Fruit fly (Drosophila melanogaster) whole organism, embryonic: ENCODE results near the gene Hip1.
A peak's percentile ranks its signal among the peaks of the same experiment; 100 is the strongest.

ENCODE experiments used
- Abd-B ChIP-seq: fragments of 200-800 bp; sonication (Bioruptor generic); optimal IDR thresholded peaks from 2 replicates; lab custom pipeline; 2018; ENCODE audit warnings: missing biosample characterization, mild to moderate bottlenecking, missing genetic modification characterization, moderate library complexity
- Antp ChIP-seq: fragments of 200-800 bp; sonication (Bioruptor generic); optimal IDR thresholded peaks from 3 replicates; lab custom pipeline; 2016; ENCODE audit warnings: missing biosample characterization, missing genetic modification characterization
- B-H1 ChIP-seq: fragments of 200-800 bp; sonication (Bioruptor generic); IDR thresholded peaks from 3 replicates; pipeline ENCODE4 v1.3.6; 2022; ENCODE audit warnings: missing biosample characterization, missing genetic modification characterization
- Bdp1 ChIP-seq: fragments of 200-800 bp; sonication (Bioruptor generic); optimal IDR thresholded peaks from 3 replicates; lab custom pipeline; 2016; ENCODE audit warnings: missing biosample characterization, missing genetic modification characterization
- CG10267 ChIP-seq: fragments of 200-800 bp; sonication (Bioruptor generic); optimal IDR thresholded peaks from 2 replicates; lab custom pipeline; 2018; ENCODE audit warnings: missing biosample characterization, mild to moderate bottlenecking, missing genetic modification characterization, moderate library complexity
- CG10274 ChIP-seq: fragments of 200-800 bp; sonication (Bioruptor generic); optimal IDR thresholded peaks from 3 replicates; lab custom pipeline; 2017; ENCODE audit warnings: missing biosample characterization, mild to moderate bottlenecking, missing genetic modification characterization
- CG10959 ChIP-seq: fragments of 200-800 bp; sonication (Bioruptor generic); IDR thresholded peaks from 2 replicates; pipeline ENCODE4 v1.3.6; 2022; ENCODE audit warnings: missing biosample characterization, missing genetic modification characterization
- CG12071 ChIP-seq: fragments of 200-800 bp; sonication (Bioruptor generic); optimal IDR thresholded peaks from 3 replicates; lab custom pipeline; 2018; ENCODE audit warnings: missing biosample characterization, mild to moderate bottlenecking, missing genetic modification characterization
- CG12659 ChIP-seq: fragments of 200-800 bp; sonication (Bioruptor generic); optimal IDR thresholded peaks from 3 replicates; lab custom pipeline; 2017; ENCODE audit warnings: mild to moderate bottlenecking, missing biosample characterization, missing genetic modification reagents, missing genetic modification characterization
- CG14860 ChIP-seq: fragments of 200-800 bp; sonication (Bioruptor generic); IDR thresholded peaks from 3 replicates; pipeline ENCODE4 v1.3.6; 2022; ENCODE audit warnings: missing biosample characterization, missing genetic modification characterization; ENCODE audit not compliant: partially characterized antibody
- CG1529 ChIP-seq: fragments of 200-800 bp; sonication (Bioruptor generic); optimal IDR thresholded peaks from 3 replicates; lab custom pipeline; 2018; ENCODE audit warnings: missing biosample characterization, missing genetic modification characterization
- CG17359 ChIP-seq: fragments of 200-800 bp; sonication (Bioruptor generic); optimal IDR thresholded peaks from 3 replicates; lab custom pipeline; 2018; ENCODE audit warnings: missing biosample characterization, mild to moderate bottlenecking, missing genetic modification characterization, moderate library complexity
- CG17568 ChIP-seq: fragments of 200-800 bp; sonication (Bioruptor generic); optimal IDR thresholded peaks from 2 replicates; lab custom pipeline; 2018; ENCODE audit warnings: missing biosample characterization, mild to moderate bottlenecking, missing genetic modification characterization, moderate library complexity
- CG17612 ChIP-seq: fragments of 200-800 bp; sonication (Bioruptor generic); IDR thresholded peaks from 2 replicates; pipeline ENCODE4 v1.3.6; 2022; ENCODE audit warnings: missing biosample characterization, missing genetic modification characterization
- CG18476 ChIP-seq: fragments of 200-800 bp; sonication (Bioruptor generic); optimal IDR thresholded peaks from 2 replicates; lab custom pipeline; 2016; ENCODE audit warnings: missing biosample characterization, mild to moderate bottlenecking, missing genetic modification characterization
- CG18599 ChIP-seq: fragments of 200-800 bp; sonication (Bioruptor generic); optimal IDR thresholded peaks from 3 replicates; lab custom pipeline; 2017; ENCODE audit warnings: missing biosample characterization, missing genetic modification characterization, mild to moderate bottlenecking, moderate library complexity, missing genetic modification reagents
- CG2129 ChIP-seq: fragments of 200-800 bp; sonication (Bioruptor generic); IDR thresholded peaks from 2 replicates; pipeline ENCODE4 v1.3.6; 2022; ENCODE audit warnings: missing biosample characterization, missing genetic modification characterization; ENCODE audit not compliant: partially characterized antibody
- CG31224 ChIP-seq: fragments of 200-800 bp; sonication (Bioruptor generic); IDR thresholded peaks from 2 replicates; pipeline ENCODE4 v1.3.6; 2022; ENCODE audit warnings: missing biosample characterization, missing genetic modification characterization
- CG32767 ChIP-seq: fragments of 200-800 bp; sonication (Bioruptor generic); IDR thresholded peaks from 2 replicates; pipeline ENCODE4 v1.3.6; 2022; ENCODE audit warnings: missing biosample characterization, missing genetic modification characterization
- CG4360 ChIP-seq: fragments of 200-800 bp; sonication (Bioruptor generic); IDR thresholded peaks from 2 replicates; pipeline ENCODE4 v1.3.6; 2022; ENCODE audit warnings: missing biosample characterization, missing genetic modification characterization
- CG6689 ChIP-seq: fragments of 200-800 bp; sonication (Bioruptor generic); IDR thresholded peaks from 2 replicates; pipeline ENCODE4 v1.3.6; 2022; ENCODE audit warnings: missing biosample characterization, missing genetic modification characterization
- CG6791 ChIP-seq: fragments of 200-800 bp; sonication (Bioruptor generic); IDR thresholded peaks from 3 replicates; pipeline ENCODE4 v1.3.6; 2022; ENCODE audit warnings: missing biosample characterization, missing genetic modification characterization; ENCODE audit not compliant: partially characterized antibody
- CG7963 ChIP-seq: fragments of 200-800 bp; sonication (Bioruptor generic); IDR thresholded peaks from 3 replicates; pipeline ENCODE4 v1.3.6; 2022; ENCODE audit warnings: missing biosample characterization, missing genetic modification characterization; ENCODE audit not compliant: partially characterized antibody
- CG8089 ChIP-seq: fragments of 200-800 bp; sonication (Bioruptor generic); optimal IDR thresholded peaks from 3 replicates; lab custom pipeline; 2016; ENCODE audit warnings: missing biosample characterization, missing genetic modification characterization
- CG9727 ChIP-seq: fragments of 200-800 bp; sonication (Bioruptor generic); optimal IDR thresholded peaks from 3 replicates; lab custom pipeline; 2017; ENCODE audit warnings: missing biosample characterization, mild to moderate bottlenecking, missing genetic modification characterization
- CG9797 ChIP-seq: fragments of 200-800 bp; sonication (Bioruptor generic); optimal IDR thresholded peaks from 3 replicates; lab custom pipeline; 2018; ENCODE audit warnings: missing biosample characterization, mild to moderate bottlenecking, missing genetic modification characterization
- D ChIP-seq, 2 experiments: fragments of 200-800 bp in 1 of 2; fragments of >200 bp in 1 of 2; sonication (Bioruptor generic) in 1 of 2; optimal IDR thresholded peaks; 2 replicates in 1 of 2; 3 replicates in 1 of 2; lab custom pipeline; 2017; ENCODE audit warnings: mild to moderate bottlenecking in 1 of 2, missing biosample characterization in 1 of 2, missing genetic modification characterization in 1 of 2, missing genetic modification reagents in 1 of 2
- HmgZ ChIP-seq: fragments of 200-800 bp; sonication (Bioruptor generic); optimal IDR thresholded peaks from 2 replicates; lab custom pipeline; 2018; ENCODE audit warnings: missing biosample characterization, mild to moderate bottlenecking, missing genetic modification characterization
- Hr51 ChIP-seq, 2 experiments: fragments of 200-800 bp; sonication (Bioruptor generic); optimal IDR thresholded peaks; 2 replicates in 1 of 2; 3 replicates in 1 of 2; lab custom pipeline; 2016 to 2018; ENCODE audit warnings: missing biosample characterization in 2 of 2, missing genetic modification characterization in 2 of 2, mild to moderate bottlenecking in 1 of 2, moderate library complexity in 1 of 2
- MBD-R2 ChIP-seq: fragments of 200-800 bp; sonication (Bioruptor generic); IDR thresholded peaks from 2 replicates; pipeline ENCODE4 v1.3.6; 2022; ENCODE audit warnings: missing biosample characterization, missing genetic modification characterization
- Myb ChIP-seq: fragments of 200-800 bp; sonication (Bioruptor generic); optimal IDR thresholded peaks from 2 replicates; lab custom pipeline; 2016; ENCODE audit warnings: missing biosample characterization, missing genetic modification characterization
- NC2α ChIP-seq: fragments of 200-800 bp; sonication (Bioruptor generic); optimal IDR thresholded peaks from 2 replicates; lab custom pipeline; 2016; ENCODE audit warnings: missing biosample characterization, missing genetic modification characterization
- Opbp ChIP-seq: fragments of 200-800 bp; sonication (Bioruptor generic); IDR thresholded peaks from 3 replicates; pipeline ENCODE4 v1.3.6; 2022; ENCODE audit warnings: missing biosample characterization, missing genetic modification characterization; ENCODE audit not compliant: partially characterized antibody
- amos ChIP-seq: fragments of 200-800 bp; sonication (Bioruptor generic); IDR thresholded peaks from 2 replicates; pipeline ENCODE4 v1.3.6; 2022; ENCODE audit warnings: missing biosample characterization, missing genetic modification characterization; ENCODE audit not compliant: partially characterized antibody
- ato ChIP-seq: fragments of 200-800 bp; sonication (Bioruptor generic); IDR thresholded peaks from 2 replicates; pipeline ENCODE4 v1.3.6; 2022; ENCODE audit warnings: missing biosample characterization, missing genetic modification characterization; ENCODE audit not compliant: partially characterized antibody
- bbx ChIP-seq: fragments of 200-800 bp; sonication (Bioruptor generic); IDR thresholded peaks from 2 replicates; pipeline ENCODE4 v1.3.6; 2022; ENCODE audit warnings: missing biosample characterization, missing genetic modification characterization; ENCODE audit not compliant: partially characterized antibody
- btn ChIP-seq: fragments of 200-800 bp; sonication (Bioruptor generic); optimal IDR thresholded peaks from 2 replicates; lab custom pipeline; 2016; ENCODE audit warnings: missing biosample characterization, missing genetic modification characterization
- cg ChIP-seq: fragments of 200-800 bp; sonication (Bioruptor generic); optimal IDR thresholded peaks from 3 replicates; lab custom pipeline; 2019; ENCODE audit warnings: missing biosample characterization, mild to moderate bottlenecking, missing genetic modification characterization, moderate library complexity
- crc ChIP-seq: fragments of 200-800 bp; sonication (Bioruptor generic); optimal IDR thresholded peaks from 2 replicates; lab custom pipeline; 2016; ENCODE audit warnings: missing biosample characterization, missing genetic modification characterization
- da ChIP-seq: fragments of 200-800 bp; sonication (Bioruptor generic); optimal IDR thresholded peaks from 2 replicates; lab custom pipeline; 2016; ENCODE audit warnings: missing biosample characterization, missing genetic modification characterization
- grau ChIP-seq: fragments of 200-800 bp; optimal IDR thresholded peaks from 3 replicates; lab custom pipeline; 2019; ENCODE audit warnings: missing biosample characterization, mild to moderate bottlenecking, missing genetic modification characterization, moderate library complexity
- ham ChIP-seq: fragments of 200-800 bp; sonication (Bioruptor generic); IDR thresholded peaks from 2 replicates; pipeline ENCODE4 v1.3.6; 2022; ENCODE audit warnings: missing biosample characterization, missing genetic modification characterization
- inv ChIP-seq: fragments of 200-800 bp; sonication (Bioruptor generic); IDR thresholded peaks from 2 replicates; pipeline ENCODE4 v1.3.6; 2022; ENCODE audit warnings: missing biosample characterization, missing genetic modification characterization; ENCODE audit not compliant: partially characterized antibody
- lbe ChIP-seq: fragments of 200-800 bp; sonication (Bioruptor generic); optimal IDR thresholded peaks from 2 replicates; lab custom pipeline; 2016; ENCODE audit warnings: missing biosample characterization, mild to moderate bottlenecking, missing genetic modification characterization
- p53 ChIP-seq: fragments of 200-800 bp; sonication (Bioruptor generic); optimal IDR thresholded peaks from 2 replicates; lab custom pipeline; 2016; ENCODE audit warnings: missing biosample characterization, missing genetic modification characterization
- pzg ChIP-seq: fragments of 200-800 bp; sonication (Bioruptor generic); optimal IDR thresholded peaks from 3 replicates; lab custom pipeline; 2018; ENCODE audit warnings: missing biosample characterization, mild to moderate bottlenecking, missing genetic modification characterization, moderate library complexity
- sna ChIP-seq: fragments of 200-800 bp; sonication (Bioruptor generic); IDR thresholded peaks from 2 replicates; pipeline ENCODE4 v1.3.6; 2022; ENCODE audit warnings: missing biosample characterization, missing genetic modification characterization; ENCODE audit not compliant: partially characterized antibody
- ssp ChIP-seq: fragments of 200-800 bp; sonication (Bioruptor generic); IDR thresholded peaks from 2 replicates; pipeline ENCODE4 v1.3.6; 2022; ENCODE audit warnings: missing biosample characterization, missing genetic modification characterization
- vnd ChIP-seq: fragments of 200-800 bp; sonication (Bioruptor generic); IDR thresholded peaks from 3 replicates; pipeline ENCODE4 v1.3.6; 2022; ENCODE audit warnings: missing biosample characterization, missing genetic modification characterization; ENCODE audit not compliant: partially characterized antibody

Hip1 gene

dm6 chr3L:12814806-12815205, 41.4 kb upstream of the Hip1 start (continued):
- TF ChIP-seq sna (GFP tag; lab: Robert Waterston, UW) (0 out of 2 replicates have a peak, but pooled peaks have one; percentile 24), ato (GFP tag; lab: Robert Waterston, UW) (peak; percentile 63; the same call in 1 of the 2 replicates), CG10274 (GFP tag; lab: Kevin White, UChicago) (no peak), CG4360 (peak; percentile 49), CG6791 (GFP tag; lab: Robert Waterston, UW) (peak; percentile 84), amos (peak; percentile 52), bbx (GFP tag; lab: Robert Waterston, UW) (peak; percentile 69), da (no peak), CG17359 (no peak), CG8089 (GFP tag; lab: Kevin White, UChicago) (no peak), CG12659 (GFP tag; lab: Kevin White, UChicago) (peak; percentile 6), Myb (GFP tag; lab: Kevin White, UChicago) (peak; percentile 13), Abd-B (no peak), CG18599 (GFP tag; lab: Kevin White, UChicago) (no peak), HmgZ (tag; lab: Kevin White, UChicago) (no peak), CG14860 (GFP tag; lab: Robert Waterston, UW) (peak; percentile 35; the same call in 2 of the 3 replicates), vnd (GFP tag; lab: Robert Waterston, UW) (peak; percentile 55; the same call in 2 of the 3 replicates), inv (GFP tag; lab: Robert Waterston, UW) (no peak), cg (GFP tag; lab: Kevin White, UChicago) (no peak), CG17568 (GFP tag; lab: Kevin White, UChicago) (no peak), CG7963 (GFP tag; lab: Robert Waterston, UW) (peak; percentile 83), Hr51 (GFP tag; optimal IDR thresholded peaks at IDR 0.05; lab: Kevin White, UChicago) (no peak), CG6689 (GFP tag; lab: Robert Waterston, UW) (no peak), btn (GFP tag; lab: Kevin White, UChicago) (no peak), Opbp (GFP tag; lab: Robert Waterston, UW) (peak; percentile 57; the same call in 1 of the 3 replicates), Bdp1 (GFP tag; lab: Kevin White, UChicago) (peak; percentile 98)

- TF ChIP-seq CG17612 = no peak
- TF ChIP-seq CG1529 (GFP tag; lab: Kevin White, UChicago) = no peak
- TF ChIP-seq CG18476 = peak; percentile 39
- 0 out of 2 replicates have a peak, but pooled peaks have one; percentile 26 for TF ChIP-seq CG10959
- TF ChIP-seq ssp = no peak; the same call in 1 of the 2 replicates
- peak; percentile 58 for TF ChIP-seq CG9727 (GFP tag; lab: Kevin White, UChicago)
- TF ChIP-seq D (optimal IDR thresholded peaks at IDR 0.05; lab: Kevin White, UChicago) = no peak
- no peak for TF ChIP-seq D (GFP tag; optimal IDR thresholded peaks at IDR 0.05; lab: Kevin White, UChicago)
- peak; percentile 63 for TF ChIP-seq CG32767 (GFP tag; lab: Robert Waterston, UW)
- TF ChIP-seq Antp = no peak
- TF ChIP-seq CG2129 (GFP tag; lab: Robert Waterston, UW) = peak; percentile 50
- TF ChIP-seq CG31224 (GFP tag; lab: Robert Waterston, UW) = peak; percentile 44; the same call in 1 of the 2 replicates
- TF ChIP-seq ham (GFP tag; lab: Robert Waterston, UW) = no peak
- peak; percentile 66 for TF ChIP-seq pzg
- TF ChIP-seq lbe (GFP tag; lab: Kevin White, UChicago) = peak; percentile 39
- TF ChIP-seq grau = peak; percentile 76
- peak; percentile 17 for TF ChIP-seq NC2α (GFP tag; lab: Kevin White, UChicago)
- TF ChIP-seq CG9797 (GFP tag; lab: Kevin White, UChicago) = peak; percentile 70
- TF ChIP-seq B-H1 (GFP tag; lab: Robert Waterston, UW) = peak; percentile 44; the same call in 2 of the 3 replicates
- TF ChIP-seq MBD-R2 (GFP tag; lab: Robert Waterston, UW) = peak; percentile 90
- TF ChIP-seq CG10267 (tag; lab: Kevin White, UChicago) = peak; percentile 78
- no peak for TF ChIP-seq CG12071 (GFP tag; lab: Kevin White, UChicago)
- TF ChIP-seq crc (GFP tag; lab: Kevin White, UChicago) = no peak
- TF ChIP-seq p53 (GFP tag; lab: Kevin White, UChicago) = no peak
Measured at dm6 chr3L:12813907-12814306, 40.5 kb upstream of the Hip1 start, which contains the start of the genes Sf3a2 and CG42588. TSS of gene Sf3a2 (minus strand) at chr3L:12814019. TSS of gene CG42588 (plus strand) at chr3L:12814254.
